Worm (Caenorhabditis elegans): Measurements from ENCODE around the gene cul-6.
"Not testable (repeated sequence)": the region's sequence is repeated elsewhere in the genome, so short reads cannot be mapped to it uniquely, and the experiment has no call there.

The cul-6 gene

ce11 chrIV:12590373-12590772 lies at the start of gene cul-6:
cul-6 (minus strand) TSS chrIV:12590451.
- no peak for TF ChIP-seq mml-1 (tag; optimal IDR thresholded peaks at IDR 0.05)
- no peak for TF ChIP-seq nhr-43 (tag; optimal IDR thresholded peaks at IDR 0.05; ENCODE audit: poor library complexity, severe bottlenecking)
- no peak for TF ChIP-seq nhr-23 (tag; optimal IDR thresholded peaks at IDR 0.05)
- TF ChIP-seq nhr-28 (tag; optimal IDR thresholded peaks at IDR 0.05) = no peak
- no peak for TF ChIP-seq nhr-237 (tag; optimal IDR thresholded peaks at IDR 0.05)
- no peak for TF ChIP-seq eor-1 (tag; optimal IDR thresholded peaks at IDR 0.05)
- TF ChIP-seq skn-1 (tag; optimal IDR thresholded peaks at IDR 0.05) = no peak
- no peak for TF ChIP-seq nhr-11 (tag; optimal IDR thresholded peaks at IDR 0.05)
- TF ChIP-seq nhr-12 (tag; optimal IDR thresholded peaks at IDR 0.05) = no peak
- TF ChIP-seq unc-39 (tag; optimal IDR thresholded peaks at IDR 0.05) = no peak
- TF ChIP-seq pqm-1 (tag; optimal IDR thresholded peaks at IDR 0.05) = no peak
- no peak for TF ChIP-seq jun-1 (tag; optimal IDR thresholded peaks at IDR 0.05)
- no peak for TF ChIP-seq pha-4 (tag; optimal IDR thresholded peaks at IDR 0.05)
- no peak for TF ChIP-seq ztf-11 (tag; optimal IDR thresholded peaks at IDR 0.05)
- TF ChIP-seq snpc-4 (tag; optimal IDR thresholded peaks at IDR 0.05) = no peak

DNA sequence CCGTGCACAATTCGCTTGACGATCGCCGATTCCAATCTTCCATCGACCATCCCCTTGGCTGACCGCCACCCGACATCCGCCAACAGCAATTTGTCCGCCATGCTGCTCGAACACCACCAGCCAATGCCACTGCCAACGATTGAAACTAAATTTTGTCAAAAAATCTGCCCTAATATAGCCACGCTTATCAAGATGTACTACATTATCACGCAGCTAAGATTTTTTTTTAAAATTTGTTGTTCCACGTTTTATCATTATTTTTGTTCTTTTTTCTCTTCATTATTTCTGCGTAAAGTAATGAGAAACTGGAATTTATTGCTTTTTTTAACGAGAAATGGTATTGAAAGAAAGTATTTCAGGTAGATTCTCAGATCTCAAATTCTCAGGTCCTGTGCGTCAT lies 49.1 kb upstream of the cul-6 start, which contains the start of gene C26H9A.3:
Gene C26H9A.3 (minus strand): TSS at position 101 of the 400 bp plus-strand sequence.
- TF ChIP-seq ceh-82, unc-39, nhr-23 (tag; optimal IDR thresholded peaks at IDR 0.05): not testable (repeated sequence)

DNA sequence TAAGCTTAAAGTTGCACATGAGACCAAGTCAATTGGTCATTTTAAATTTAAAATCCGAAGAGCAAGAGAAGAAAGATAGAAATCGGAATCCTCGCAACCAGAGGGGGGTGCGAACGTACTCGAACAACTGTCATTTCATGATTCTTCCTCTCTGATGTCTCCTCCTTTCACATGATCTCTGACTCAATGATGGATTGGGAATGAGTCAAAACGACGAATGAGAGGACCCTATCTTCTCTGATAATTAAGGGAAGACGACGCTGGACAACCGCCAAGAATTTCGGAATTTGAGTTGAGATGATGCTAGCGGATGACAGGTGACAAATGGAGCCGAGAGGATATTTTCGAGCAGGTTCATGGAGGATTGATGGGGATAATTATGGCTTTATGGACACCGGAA lies 47.1 kb upstream of the cul-6 start:
- no peak for TF ChIP-seq eor-1 (tag; optimal IDR thresholded peaks at IDR 0.05)
- TF ChIP-seq egl-5 (tag; optimal IDR thresholded peaks at IDR 0.05) = peak; percentile 75
- no peak for TF ChIP-seq sea-2 (GFP tag; optimal IDR thresholded peaks at IDR 0.05)
- TF ChIP-seq nfya-1 (tag; optimal IDR thresholded peaks at IDR 0.05; ENCODE audit: insufficient read depth) = peak; percentile 41
- TF ChIP-seq skn-1 (tag; optimal IDR thresholded peaks at IDR 0.05) = no peak
- peak; percentile 60 for TF ChIP-seq lin-39 (tag; optimal IDR thresholded peaks at IDR 0.05)
- TF ChIP-seq nhr-43 (tag; optimal IDR thresholded peaks at IDR 0.05; ENCODE audit: poor library complexity, severe bottlenecking) = no peak

DNA sequence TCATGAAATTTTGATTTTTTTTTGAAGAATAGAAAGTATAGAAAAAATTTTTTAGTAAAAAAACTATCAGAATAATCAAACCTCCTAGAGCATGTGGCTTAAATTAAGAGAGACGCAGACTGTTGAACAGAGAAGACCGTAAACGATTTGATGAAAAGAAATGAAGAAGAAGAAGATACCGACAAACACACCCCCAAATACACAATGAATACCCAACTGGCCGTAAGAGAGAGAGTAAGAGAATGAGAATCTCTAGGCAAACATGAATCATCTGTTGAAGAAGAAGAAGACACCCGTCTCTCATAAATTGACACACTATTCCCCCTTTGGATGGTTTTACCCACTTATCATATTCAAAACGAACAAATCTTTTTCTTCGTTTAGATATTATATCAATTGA lies 43.6 kb upstream of the cul-6 start:
- TF ChIP-seq pha-4 (tag; optimal IDR thresholded peaks at IDR 0.05) (peak; percentile 23), nfya-1 (tag; optimal IDR thresholded peaks at IDR 0.05; ENCODE audit: insufficient read depth) (peak; percentile 21), ama-1 (optimal IDR thresholded peaks at IDR 0.05) (no peak), nhr-25 (tag; optimal IDR thresholded peaks at IDR 0.05) (peak; percentile 38), lin-15B (tag; optimal IDR thresholded peaks at IDR 0.05) (no peak), nhr-23 (tag; optimal IDR thresholded peaks at IDR 0.05) (peak; percentile 29)

ce11 chrIV:12632430-12632829 lies 42.2 kb upstream of the cul-6 start:
- TF ChIP-seq hmg-11 (tag; optimal IDR thresholded peaks at IDR 0.05) (peak; percentile 30), nhr-76 (tag; optimal IDR thresholded peaks at IDR 0.05) (no peak)

ce11 chrIV:12630922-12631321 lies 40.7 kb upstream of the cul-6 start, which contains the start of gene ark-1:
ark-1 (minus strand) TSS chrIV:12631022.
- no peak for TF ChIP-seq hmg-11 (tag; optimal IDR thresholded peaks at IDR 0.05)
- TF ChIP-seq fkh-2 (tag; optimal IDR thresholded peaks at IDR 0.05) = no peak
- no peak for TF ChIP-seq mml-1 (tag; optimal IDR thresholded peaks at IDR 0.05)
- no peak for TF ChIP-seq fkh-10 (GFP tag; optimal IDR thresholded peaks at IDR 0.05)
- TF ChIP-seq nhr-28 (tag; optimal IDR thresholded peaks at IDR 0.05) = no peak
- TF ChIP-seq elt-1 (tag; optimal IDR thresholded peaks at IDR 0.05) = no peak
- no peak for TF ChIP-seq unc-62 (GFP tag; optimal IDR thresholded peaks at IDR 0.05)
- TF ChIP-seq egl-27 (tag; optimal IDR thresholded peaks at IDR 0.05) = no peak
- TF ChIP-seq lsy-12 (tag; optimal IDR thresholded peaks at IDR 0.05) = no peak
- TF ChIP-seq nhr-11 (tag; optimal IDR thresholded peaks at IDR 0.05) = no peak
- no peak for TF ChIP-seq nhr-25 (tag; optimal IDR thresholded peaks at IDR 0.05)
- TF ChIP-seq ceh-28 (tag; optimal IDR thresholded peaks at IDR 0.05) = no peak
- no peak for TF ChIP-seq nhr-12 (tag; optimal IDR thresholded peaks at IDR 0.05)
- no peak for TF ChIP-seq nfya-1 (tag; optimal IDR thresholded peaks at IDR 0.05; ENCODE audit: insufficient read depth)
- TF ChIP-seq egl-5 (tag; optimal IDR thresholded peaks at IDR 0.05) = no peak

All from whole organism, L3 larva.